Fruit fly (Drosophila melanogaster) whole organism, embryonic: ENCODE results near the gene ksr.

Experiments used
- CG10431 ChIP-seq: fragments of 200-800 bp; sonication (Bioruptor generic); optimal IDR thresholded peaks from 3 replicates; lab custom pipeline; 2018; ENCODE audit warnings: missing biosample characterization, mild to moderate bottlenecking, missing genetic modification characterization
- CG11456 ChIP-seq: fragments of 200-800 bp; sonication (Bioruptor generic); IDR thresholded peaks from 3 replicates; pipeline ENCODE4 v1.3.6; 2022; ENCODE audit warnings: missing biosample characterization, missing genetic modification characterization
- CG12155 ChIP-seq: fragments of 200-800 bp; sonication (Bioruptor generic); optimal IDR thresholded peaks from 3 replicates; lab custom pipeline; 2016; ENCODE audit warnings: missing biosample characterization, missing genetic modification characterization
- CG12744 ChIP-seq: fragments of 200-800 bp; sonication (Bioruptor generic); optimal IDR thresholded peaks from 2 replicates; lab custom pipeline; 2016; ENCODE audit warnings: missing biosample characterization, missing genetic modification characterization
- CG15514 ChIP-seq: fragments of 200-800 bp; sonication (Bioruptor generic); optimal IDR thresholded peaks from 3 replicates; lab custom pipeline; 2017; ENCODE audit warnings: missing biosample characterization, missing genetic modification characterization, mild to moderate bottlenecking, moderate library complexity, missing genetic modification reagents
- CG15601 ChIP-seq: fragments of 200-800 bp; sonication (Bioruptor generic); optimal IDR thresholded peaks from 3 replicates; lab custom pipeline; 2019; ENCODE audit warnings: missing biosample characterization, mild to moderate bottlenecking, missing genetic modification characterization, moderate library complexity
- CG17385 ChIP-seq: fragments of 200-800 bp; sonication (Bioruptor generic); optimal IDR thresholded peaks from 3 replicates; lab custom pipeline; 2018; ENCODE audit warnings: missing biosample characterization, mild to moderate bottlenecking, missing genetic modification characterization
- CG17568 ChIP-seq: fragments of 200-800 bp; sonication (Bioruptor generic); optimal IDR thresholded peaks from 2 replicates; lab custom pipeline; 2018; ENCODE audit warnings: missing biosample characterization, mild to moderate bottlenecking, missing genetic modification characterization, moderate library complexity
- CG18011 ChIP-seq: fragments of 200-800 bp; sonication (Bioruptor generic); optimal IDR thresholded peaks from 2 replicates; lab custom pipeline; 2017; ENCODE audit warnings: missing biosample characterization, missing genetic modification characterization, mild to moderate bottlenecking, moderate library complexity, missing genotype
- CG18476 ChIP-seq: fragments of 200-800 bp; sonication (Bioruptor generic); optimal IDR thresholded peaks from 2 replicates; lab custom pipeline; 2016; ENCODE audit warnings: missing biosample characterization, mild to moderate bottlenecking, missing genetic modification characterization
- CG6689 ChIP-seq: fragments of 200-800 bp; sonication (Bioruptor generic); IDR thresholded peaks from 2 replicates; pipeline ENCODE4 v1.3.6; 2022; ENCODE audit warnings: missing biosample characterization, missing genetic modification characterization
- CG7271 ChIP-seq: fragments of 200-800 bp; sonication (Bioruptor generic); optimal IDR thresholded peaks from 2 replicates; lab custom pipeline; 2018; ENCODE audit warnings: missing biosample characterization, mild to moderate bottlenecking, missing genetic modification characterization, moderate library complexity
- CG7839 ChIP-seq: fragments of 200-800 bp; sonication (Bioruptor generic); optimal IDR thresholded peaks from 3 replicates; lab custom pipeline; 2018; ENCODE audit warnings: missing biosample characterization, mild to moderate bottlenecking, missing genetic modification characterization, moderate library complexity
- CG7928 ChIP-seq: fragments of 200-800 bp; sonication (Bioruptor generic); optimal IDR thresholded peaks from 2 replicates; lab custom pipeline; 2017; ENCODE audit warnings: missing biosample characterization, mild to moderate bottlenecking, missing genetic modification characterization
- CG7987 ChIP-seq: fragments of 200-800 bp; sonication (Bioruptor generic); optimal IDR thresholded peaks from 2 replicates; lab custom pipeline; 2018; ENCODE audit warnings: missing biosample characterization, mild to moderate bottlenecking, missing genetic modification characterization, moderate library complexity
- CG8359 ChIP-seq: fragments of 200-800 bp; sonication (Bioruptor generic); optimal IDR thresholded peaks from 2 replicates; lab custom pipeline; 2017; ENCODE audit warnings: missing biosample characterization, mild to moderate bottlenecking, missing genetic modification characterization, borderline replicate concordance
- CG9932 ChIP-seq: fragments of 200-800 bp; sonication (Bioruptor generic); IDR thresholded peaks from 2 replicates; pipeline ENCODE4 v1.3.6; 2022; ENCODE audit warnings: missing biosample characterization, missing genetic modification characterization
- Dbx ChIP-seq: fragments of 200-800 bp; sonication (Bioruptor generic); IDR thresholded peaks from 3 replicates; pipeline ENCODE4 v1.3.6; 2022; ENCODE audit warnings: missing biosample characterization, missing genetic modification characterization
- Gsc ChIP-seq: fragments of 200-800 bp; sonication (Bioruptor generic); IDR thresholded peaks from 2 replicates; pipeline ENCODE4 v1.3.6; 2022; ENCODE audit warnings: missing biosample characterization, missing genetic modification characterization
- H15 ChIP-seq: fragments of 200-800 bp; sonication (Bioruptor generic); IDR thresholded peaks from 3 replicates; pipeline ENCODE4 v1.3.6; 2022; ENCODE audit warnings: missing biosample characterization, missing genetic modification characterization
- Kr ChIP-seq: fragments of 200-800 bp; sonication (Bioruptor generic); optimal IDR thresholded peaks from 2 replicates; lab custom pipeline; 2017; ENCODE audit warnings: missing biosample characterization, mild to moderate bottlenecking, missing genetic modification characterization
- NC2β ChIP-seq: fragments of 200-800 bp; sonication (Bioruptor generic); optimal IDR thresholded peaks from 2 replicates; lab custom pipeline; 2016; ENCODE audit warnings: missing biosample characterization, missing genetic modification characterization
- Nf-YA ChIP-seq: fragments of 200-800 bp; sonication (Bioruptor generic); IDR thresholded peaks from 2 replicates; pipeline ENCODE4 v1.3.6; 2022; ENCODE audit warnings: missing biosample characterization, missing genetic modification characterization
- Nf-YB ChIP-seq: fragments of 200-800 bp; sonication (Bioruptor generic); optimal IDR thresholded peaks from 3 replicates; lab custom pipeline; 2019; ENCODE audit warnings: missing biosample characterization, mild to moderate bottlenecking, missing genetic modification characterization, moderate library complexity
- Opbp ChIP-seq: fragments of 200-800 bp; sonication (Bioruptor generic); IDR thresholded peaks from 3 replicates; pipeline ENCODE4 v1.3.6; 2022; ENCODE audit warnings: missing biosample characterization, missing genetic modification characterization; ENCODE audit not compliant: partially characterized antibody
- PHDP ChIP-seq: fragments of 200-800 bp; sonication (Bioruptor generic); optimal IDR thresholded peaks from 3 replicates; lab custom pipeline; 2018; ENCODE audit warnings: missing biosample characterization, mild to moderate bottlenecking, missing genetic modification characterization, moderate library complexity
- abd-A ChIP-seq: fragments of 200-800 bp; sonication (Bioruptor generic); optimal IDR thresholded peaks from 3 replicates; lab custom pipeline; 2019; ENCODE audit warnings: missing biosample characterization, mild to moderate bottlenecking, missing genetic modification characterization, moderate library complexity
- al ChIP-seq: fragments of 200-800 bp; sonication (Bioruptor generic); IDR thresholded peaks from 2 replicates; pipeline ENCODE4 v1.3.6; 2022; ENCODE audit warnings: missing biosample characterization, missing genetic modification characterization
- bsh ChIP-seq, 2 experiments: fragments of 200-800 bp; sonication (Bioruptor generic); optimal IDR thresholded peaks; 2 replicates each; lab custom pipeline; 2017 to 2018; ENCODE audit warnings: mild to moderate bottlenecking in 2 of 2, missing biosample characterization in 2 of 2, missing genetic modification characterization in 2 of 2, moderate library complexity in 1 of 2
- ci ChIP-seq: fragments of 200-800 bp; sonication (Bioruptor generic); IDR thresholded peaks from 3 replicates; pipeline ENCODE4 v1.3.6; 2022; ENCODE audit warnings: missing biosample characterization, missing genetic modification characterization
- cwo ChIP-seq: fragments of 200-800 bp; sonication (Bioruptor generic); optimal IDR thresholded peaks from 3 replicates; lab custom pipeline; 2017; ENCODE audit warnings: missing biosample characterization, missing genetic modification characterization, mild to moderate bottlenecking, moderate library complexity, missing genetic modification reagents
- danr ChIP-seq: fragments of 200-800 bp; sonication (Bioruptor generic); IDR thresholded peaks from 2 replicates; pipeline ENCODE4 v1.3.6; 2022; ENCODE audit warnings: missing biosample characterization, missing genetic modification characterization
- fd3F ChIP-seq: fragments of 200-800 bp; sonication (Bioruptor generic); optimal IDR thresholded peaks from 2 replicates; lab custom pipeline; 2018; ENCODE audit warnings: missing biosample characterization, mild to moderate bottlenecking, missing genetic modification characterization, moderate library complexity
- hbn ChIP-seq: fragments of 200-800 bp; sonication (Bioruptor generic); IDR thresholded peaks from 2 replicates; pipeline ENCODE4 v1.3.6; 2022; ENCODE audit warnings: missing biosample characterization, missing genetic modification characterization; ENCODE audit not compliant: partially characterized antibody
- hth ChIP-seq: fragments of >200 bp; optimal IDR thresholded peaks from 2 replicates; lab custom pipeline; 2017; ENCODE audit warnings: inconsistent platforms
- lab ChIP-seq: fragments of 200-800 bp; sonication (Bioruptor generic); optimal IDR thresholded peaks from 3 replicates; lab custom pipeline; 2017; ENCODE audit warnings: missing biosample characterization, missing genetic modification characterization, mild to moderate bottlenecking, moderate library complexity, missing genetic modification reagents
- mld ChIP-seq: fragments of 200-800 bp; sonication (Bioruptor generic); IDR thresholded peaks from 3 replicates; pipeline ENCODE4 v1.3.6; 2022; ENCODE audit warnings: missing biosample characterization, missing genetic modification characterization; ENCODE audit not compliant: partially characterized antibody
- nerfin-2 ChIP-seq: fragments of 200-800 bp; sonication (Bioruptor generic); IDR thresholded peaks from 2 replicates; pipeline ENCODE4 v1.3.6; 2022; ENCODE audit warnings: missing biosample characterization, missing genetic modification characterization; ENCODE audit not compliant: partially characterized antibody
- pan ChIP-seq, 4 experiments: fragments of >200 bp in 3 of 4; fragments of 200-800 bp in 1 of 4; sonication (Bioruptor generic) in 1 of 4; optimal IDR thresholded peaks in 3 of 4; IDR thresholded peaks in 1 of 4; 2 replicates each; pipeline versions ENCODE4 v1.3.6 to Lab custom; 2017 to 2022; ENCODE audit warnings: missing biosample characterization in 2 of 4, missing genetic modification characterization in 2 of 4, mixed read lengths in 1 of 4
- psq ChIP-seq: fragments of 200-800 bp; sonication (Bioruptor generic); optimal IDR thresholded peaks from 2 replicates; lab custom pipeline; 2017; ENCODE audit warnings: missing biosample characterization, missing genetic modification characterization
- pzg ChIP-seq: fragments of 200-800 bp; sonication (Bioruptor generic); optimal IDR thresholded peaks from 3 replicates; lab custom pipeline; 2018; ENCODE audit warnings: missing biosample characterization, mild to moderate bottlenecking, missing genetic modification characterization, moderate library complexity
- sima ChIP-seq: fragments of 200-800 bp; sonication (Bioruptor generic); optimal IDR thresholded peaks from 2 replicates; lab custom pipeline; 2016; ENCODE audit warnings: missing biosample characterization, missing genetic modification characterization
- slou ChIP-seq: fragments of 200-800 bp; sonication (Bioruptor generic); optimal IDR thresholded peaks from 3 replicates; lab custom pipeline; 2016; ENCODE audit warnings: missing biosample characterization, missing genetic modification characterization
- ssp ChIP-seq: fragments of 200-800 bp; sonication (Bioruptor generic); IDR thresholded peaks from 2 replicates; pipeline ENCODE4 v1.3.6; 2022; ENCODE audit warnings: missing biosample characterization, missing genetic modification characterization
- trem ChIP-seq: fragments of 200-800 bp; optimal IDR thresholded peaks from 3 replicates; lab custom pipeline; 2019; ENCODE audit warnings: missing biosample characterization, mild to moderate bottlenecking, missing genetic modification characterization, moderate library complexity
- tup ChIP-seq: fragments of 200-800 bp; sonication (Bioruptor generic); optimal IDR thresholded peaks from 2 replicates; lab custom pipeline; 2016; ENCODE audit warnings: missing biosample characterization, mild to moderate bottlenecking, missing genetic modification characterization, moderate library complexity
- usp ChIP-seq: fragments of >200 bp; optimal IDR thresholded peaks from 2 replicates; lab custom pipeline; 2017; ENCODE audit warnings: missing biosample characterization, missing genetic modification characterization
- wor ChIP-seq: fragments of 200-800 bp; sonication (Bioruptor generic); IDR thresholded peaks from 2 replicates; pipeline ENCODE4 v1.3.6; 2022; ENCODE audit warnings: missing biosample characterization, missing genetic modification characterization
- zen2 ChIP-seq: fragments of 200-800 bp; sonication (Bioruptor generic); IDR thresholded peaks from 3 replicates; pipeline ENCODE4 v1.3.6; 2022; ENCODE audit warnings: missing biosample characterization, missing genetic modification characterization; ENCODE audit not compliant: partially characterized antibody

ksr gene

dm6 chr3R:5466875-5467274, 16.8 kb downstream of the ksr start, which contains the start of gene RpL35A (continued):
- TF ChIP-seq nerfin-2 (GFP tag; lab: Robert Waterston, UW) (no peak), CG18476 (peak; percentile 26), CG12155 (GFP tag; lab: Kevin White, UChicago) (no peak), zen2 (GFP tag; lab: Robert Waterston, UW) (no peak), CG7839 (tag; lab: Kevin White, UChicago) (peak; percentile 65), al (GFP tag; lab: Robert Waterston, UW) (no peak), trem (tag; lab: Kevin White, UChicago) (peak; percentile 61), sima (GFP tag; lab: Kevin White, UChicago) (peak; percentile 12), Kr (GFP tag; lab: Kevin White, UChicago) (peak; percentile 72), Dbx (GFP tag; lab: Robert Waterston, UW) (peak; percentile 66), CG18011 (GFP tag; lab: Kevin White, UChicago) (peak; percentile 66), danr (GFP tag; lab: Robert Waterston, UW) (no peak), CG6689 (no peak), psq (GFP tag; lab: Kevin White, UChicago) (no peak), CG7987 (GFP tag; lab: Kevin White, UChicago) (peak; percentile 94), hth (lab: Kevin White, UChicago) (no peak), PHDP (tag; lab: Kevin White, UChicago) (peak; percentile 79), CG17568 (GFP tag; lab: Kevin White, UChicago) (no peak), CG15601 (tag; lab: Kevin White, UChicago) (peak; percentile 75), Gsc (no peak), CG17385 (GFP tag; lab: Kevin White, UChicago) (peak; percentile 79), cwo (GFP tag; lab: Kevin White, UChicago) (peak; percentile 52), ci (GFP tag; lab: Robert Waterston, UW) (peak; percentile 94), NC2β (peak; percentile 93), CG7928 (peak; percentile 43), slou (no peak), CG9932 (GFP tag; lab: Robert Waterston, UW) (peak; percentile 50), CG11456 (GFP tag; lab: Robert Waterston, UW) (peak; percentile 77; the same call in 2 of the 3 replicates), CG15514 (GFP tag; lab: Kevin White, UChicago) (peak; percentile 85), hbn (GFP tag; lab: Robert Waterston, UW) (no peak), lab (peak; percentile 92), H15 (GFP tag; lab: Robert Waterston, UW) (0 out of 3 replicates have a peak, but pooled peaks have one; percentile 9), tup (GFP tag; lab: Kevin White, UChicago) (no peak), bsh (GFP tag; optimal IDR thresholded peaks at IDR 0.05; lab: Kevin White, UChicago) (peak; percentile 53 to 60), abd-A (no peak), wor (GFP tag; lab: Robert Waterston, UW) (no peak), CG10431 (GFP tag; lab: Kevin White, UChicago) (peak; percentile 86), CG12744 (peak; percentile 16), pzg (GFP tag; lab: Kevin White, UChicago) (peak; percentile 80), CG8359 (GFP tag; lab: Kevin White, UChicago) (peak; percentile 75), pan (optimal IDR thresholded peaks at IDR 0.05; lab: Kevin White, UChicago) (no peak), pan (GFP tag; optimal IDR thresholded peaks at IDR 0.05 in 1 of 2, IDR thresholded peaks at IDR 0.05 in 1 of 2) (peak in 1 of 2 experiments; percentile 67), CG7271 (peak; percentile 92), mld (no peak), fd3F (GFP tag; lab: Kevin White, UChicago) (peak; percentile 25), usp (GFP tag; lab: Kevin White, UChicago) (no peak), Nf-YA (GFP tag; lab: Robert Waterston, UW) (peak; percentile 55; the same call in 1 of the 2 replicates), Opbp (GFP tag; lab: Robert Waterston, UW) (peak; percentile 49; the same call in 2 of the 3 replicates), Nf-YB (GFP tag; lab: Kevin White, UChicago) (peak; percentile 61), ssp (GFP tag; lab: Robert Waterston, UW) (no peak)
